Worm (Caenorhabditis elegans) whole organism, young adult: ENCODE measurements around the gene ufd-2.

Experiments used
- B0336.3 ChIP-seq: fragments of 200-800 bp; sonication (Bioruptor generic); IDR thresholded peaks from 2 replicates; pipeline ENCODE4 v1.3.6; 2022; ENCODE audit warnings: missing genetic modification characterization, missing compliant biosample characterization
- Y56A3A.18 ChIP-seq: fragments of 200-800 bp; sonication (Bioruptor generic); IDR thresholded peaks from 2 replicates; pipeline ENCODE4 v1.3.6; 2022; ENCODE audit warnings: missing genetic modification reagents, missing genetic modification characterization, missing compliant biosample characterization
- aptf-2 ChIP-seq: fragments of 200-800 bp; sonication (Bioruptor generic); conservative IDR thresholded peaks from 2 replicates; pipeline ENCODE4 v1.3.6; 2022; ENCODE audit warnings: missing genetic modification reagents, missing genetic modification characterization, missing compliant biosample characterization
- chd-7 ChIP-seq: sonication (generic microtip); optimal IDR thresholded peaks from 2 replicates; lab custom pipeline; 2016; ENCODE audit warnings: mild to moderate bottlenecking, missing genetic modification characterization, moderate library complexity, missing compliant biosample characterization
- egrh-3 ChIP-seq: fragments of 200-800 bp; sonication (Bioruptor generic); IDR thresholded peaks from 2 replicates; pipeline ENCODE4 v1.3.6; 2022; ENCODE audit warnings: missing genetic modification reagents, missing genetic modification characterization, missing compliant biosample characterization
- him-1 ChIP-seq: sonication (generic microtip); optimal IDR thresholded peaks from 2 replicates; lab custom pipeline; 2016; ENCODE audit warnings: missing genotype, missing genetic modification reagents, missing genetic modification characterization, missing compliant biosample characterization
- hlh-26 ChIP-seq: fragments of 200-800 bp; sonication (Bioruptor generic); conservative IDR thresholded peaks from 2 replicates; pipeline ENCODE4 v1.3.6; 2022; ENCODE audit warnings: missing genetic modification reagents, missing genetic modification characterization, missing compliant biosample characterization
- madf-8 ChIP-seq: fragments of 200-800 bp; sonication (Bioruptor generic); conservative IDR thresholded peaks from 2 replicates; pipeline ENCODE4 v1.3.6; 2022; ENCODE audit warnings: missing genetic modification reagents, missing genetic modification characterization, missing compliant biosample characterization
- pha-4 ChIP-seq: fragments of 150-350 bp; sonication (generic microtip); optimal IDR thresholded peaks from 2 replicates; lab custom pipeline; 2014; ENCODE audit warnings: missing biosample characterization, missing genetic modification reagents, missing genetic modification characterization
- unc-62 ChIP-seq: fragments of 150-350 bp; optimal IDR thresholded peaks from 2 replicates; lab custom pipeline; 2014; ENCODE audit warnings: missing biosample characterization, missing genetic modification reagents, missing genetic modification characterization
- xnd-1 ChIP-seq: sonication (generic microtip); optimal IDR thresholded peaks from 2 replicates; lab custom pipeline; 2016; ENCODE audit warnings: missing genotype, missing genetic modification reagents, missing genetic modification characterization, missing compliant biosample characterization

- TF ChIP-seq Y56A3A.18, result no peak
- no peak for TF ChIP-seq pha-4
- no peak for TF ChIP-seq chd-7 (tag; lab: Kevin White, UChicago)
- TF ChIP-seq him-1 (tag; lab: Kevin White, UChicago), result no peak
- TF ChIP-seq madf-8 (GFP tag; lab: Robert Waterston, UW), result no peak
- TF ChIP-seq egrh-3 (GFP tag; lab: Robert Waterston, UW), result no peak
- TF ChIP-seq B0336.3 (GFP tag; lab: Robert Waterston, UW), result no peak
- TF ChIP-seq xnd-1 (tag; lab: Kevin White, UChicago), result no peak
- no peak for TF ChIP-seq unc-62 (GFP tag; lab: Kevin White, UChicago)
- no peak for TF ChIP-seq hlh-26
- no peak for TF ChIP-seq aptf-2 (GFP tag; lab: Robert Waterston, UW)
These were observed 8.6 kb downstream of the ufd-2 start for ce11 chrII:8071012-8071625.
